Worm (Caenorhabditis elegans): ENCODE data around the gene C23H5.8.

Gene C23H5.8

DNA sequence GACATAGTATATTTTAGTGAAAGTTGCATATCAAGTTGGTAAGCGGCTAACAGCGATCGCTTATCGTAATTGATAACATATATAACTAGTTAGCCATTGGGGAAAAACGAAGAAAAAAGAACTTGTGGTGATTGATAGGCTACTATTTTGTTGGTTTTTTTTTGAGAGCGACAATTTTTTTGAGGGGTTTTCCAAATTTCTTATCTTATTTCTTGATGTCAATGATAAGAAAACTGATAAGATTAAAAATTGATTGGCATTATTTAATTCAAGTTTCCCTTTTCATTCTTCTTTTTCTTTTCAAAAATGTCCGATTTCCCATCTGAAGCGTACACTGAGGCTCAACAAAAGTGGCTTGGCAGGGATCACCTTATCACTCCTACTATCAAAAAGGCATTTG is 17.5 kb upstream of the C23H5.8 start, which contains the start of gene prmt-6:
TSS of gene prmt-6 (plus strand) at position 252 of the 400 bp plus-strand sequence.
- TF ChIP-seq ceh-9 (tag; optimal IDR thresholded peaks at IDR 0.05) (no peak), elt-3 (tag; optimal IDR thresholded peaks at IDR 0.05) (peak in 1 of 3 experiments; percentile 26), elt-2 (tag; optimal IDR thresholded peaks at IDR 0.05) (peak; percentile 81), unc-62 (GFP tag; optimal IDR thresholded peaks at IDR 0.05) (no peak), pqm-1 (tag; optimal IDR thresholded peaks at IDR 0.05) (peak; percentile 17)

DNA sequence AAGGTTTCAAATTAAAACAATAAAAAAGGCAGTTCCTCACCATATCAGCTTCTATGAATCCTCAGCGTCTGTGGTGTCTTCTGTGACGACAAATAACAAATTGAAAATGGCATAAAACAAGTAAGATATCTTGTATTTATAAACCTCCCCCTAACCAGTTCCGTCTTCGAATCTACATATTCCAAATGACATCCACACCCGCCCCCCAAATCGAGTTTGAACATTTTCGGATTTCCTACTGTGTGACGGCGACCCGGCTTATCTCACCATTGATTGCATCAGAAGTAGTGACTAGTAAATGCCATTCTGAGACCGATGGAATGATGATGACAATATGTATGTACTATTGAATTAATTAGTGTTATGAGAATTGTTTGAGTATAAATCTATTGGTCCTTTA is 15.5 kb upstream of the C23H5.8 start, which contains the start of gene grl-20:
TSS of gene grl-20 (minus strand) at position 101 of the 400 bp plus-strand sequence.
- TF ChIP-seq lin-39 (tag; optimal IDR thresholded peaks at IDR 0.05) (no peak), pqm-1 (tag; optimal IDR thresholded peaks at IDR 0.05) (no peak), daf-12 (tag; optimal IDR thresholded peaks at IDR 0.05) (no peak), eor-1 (tag; optimal IDR thresholded peaks at IDR 0.05) (no peak)

DNA sequence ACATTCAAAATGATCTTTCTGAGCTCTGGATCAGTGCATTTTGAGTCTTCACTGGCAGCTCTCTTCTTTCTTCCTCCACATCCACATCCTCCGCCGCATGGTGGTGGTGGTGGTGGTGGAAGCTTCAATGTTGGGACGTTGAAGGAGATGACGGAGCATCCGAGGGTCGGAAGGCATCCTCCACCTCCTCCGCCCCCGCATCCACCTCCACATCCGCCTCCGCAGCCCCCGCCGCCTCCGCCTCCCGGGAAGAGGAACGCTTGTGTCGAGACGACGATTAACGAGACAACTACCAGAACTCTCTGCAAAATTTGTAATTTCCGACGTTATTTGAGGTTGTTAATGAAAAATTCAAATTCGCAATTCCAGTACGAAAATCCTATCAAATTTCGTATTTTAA is 14.2 kb upstream of the C23H5.8 start:
- no peak for TF ChIP-seq unc-39 (tag; optimal IDR thresholded peaks at IDR 0.05)

DNA sequence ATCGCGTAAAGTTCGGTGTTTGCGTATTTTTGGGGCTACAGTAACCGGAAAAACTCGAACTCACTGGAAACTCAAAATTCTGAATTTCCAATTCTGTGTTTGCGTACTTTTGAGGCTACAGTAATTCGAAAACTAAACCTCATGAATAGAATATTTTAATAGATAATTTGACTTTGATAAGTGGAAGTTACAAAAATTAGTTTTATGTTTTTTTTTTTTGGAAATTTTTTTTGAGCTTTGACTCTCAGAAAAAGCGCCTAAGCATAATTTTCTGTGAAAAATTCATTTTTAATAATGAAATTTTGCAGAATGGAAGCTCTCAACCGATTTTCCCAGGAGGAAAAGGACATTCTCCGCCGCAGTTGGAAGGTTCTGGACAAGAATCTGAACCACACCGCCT is 9.3 kb upstream of the C23H5.8 start, which contains the start of gene glb-7:
TSS of gene glb-7 (plus strand) at position 301 of the 400 bp plus-strand sequence.
- TF ChIP-seq fkh-2 (tag; optimal IDR thresholded peaks at IDR 0.05) (no peak), fos-1 (tag; optimal IDR thresholded peaks at IDR 0.05) (no peak), egl-27 (tag; optimal IDR thresholded peaks at IDR 0.05) (no peak), elt-2 (tag; optimal IDR thresholded peaks at IDR 0.05) (no peak), unc-39 (tag; optimal IDR thresholded peaks at IDR 0.05) (no peak), nhr-23 (tag; optimal IDR thresholded peaks at IDR 0.05) (no peak), hmg-11 (tag; optimal IDR thresholded peaks at IDR 0.05) (no peak), nhr-11 (tag; optimal IDR thresholded peaks at IDR 0.05) (no peak), zag-1 (tag; optimal IDR thresholded peaks at IDR 0.05) (no peak), pqm-1 (tag; optimal IDR thresholded peaks at IDR 0.05) (no peak), tbx-2 (tag; optimal IDR thresholded peaks at IDR 0.05) (no peak), nhr-76 (tag; optimal IDR thresholded peaks at IDR 0.05) (no peak), aly-2 (tag; optimal IDR thresholded peaks at IDR 0.05) (no peak), ztf-11 (tag; optimal IDR thresholded peaks at IDR 0.05) (no peak), ceh-28 (tag; optimal IDR thresholded peaks at IDR 0.05) (no peak), nhr-67 (tag; optimal IDR thresholded peaks at IDR 0.05) (no peak), nhr-28 (tag; optimal IDR thresholded peaks at IDR 0.05) (no peak), nfya-1 (tag; optimal IDR thresholded peaks at IDR 0.05; ENCODE audit: insufficient read depth) (no peak)

DNA sequence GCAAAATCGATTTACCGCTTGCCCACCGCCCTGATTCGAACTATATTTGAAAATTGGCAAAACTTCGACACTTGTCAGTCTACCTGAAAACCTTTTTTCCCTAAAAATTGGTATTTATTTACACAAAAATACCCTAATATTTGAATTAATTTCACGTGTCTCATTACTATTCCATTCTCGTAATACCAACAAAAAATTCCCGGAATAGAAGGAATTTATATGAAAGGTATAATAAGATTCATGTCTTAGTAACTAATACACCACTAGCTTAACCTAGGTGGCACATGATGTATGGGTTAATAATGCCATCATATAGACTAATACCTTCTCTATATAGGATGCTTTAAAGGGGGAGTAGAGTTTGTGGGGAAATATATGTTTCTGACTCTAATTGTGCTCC is 4.1 kb upstream of the C23H5.8 start:
- TF ChIP-seq nhr-67 (tag; optimal IDR thresholded peaks at IDR 0.05) (no peak), egl-5 (tag; optimal IDR thresholded peaks at IDR 0.05) (no peak), zag-1 (tag; optimal IDR thresholded peaks at IDR 0.05) (no peak), lin-15B (tag; optimal IDR thresholded peaks at IDR 0.05) (no peak), egl-27 (tag; optimal IDR thresholded peaks at IDR 0.05) (no peak), sea-2 (GFP tag; optimal IDR thresholded peaks at IDR 0.05) (no peak), nhr-23 (tag; optimal IDR thresholded peaks at IDR 0.05) (no peak), jun-1 (tag; optimal IDR thresholded peaks at IDR 0.05) (no peak), nhr-43 (tag; optimal IDR thresholded peaks at IDR 0.05; ENCODE audit: poor library complexity, severe bottlenecking) (no peak), ztf-4 (tag; optimal IDR thresholded peaks at IDR 0.05) (no peak), nhr-11 (tag; optimal IDR thresholded peaks at IDR 0.05) (no peak), pha-4 (tag; optimal IDR thresholded peaks at IDR 0.05) (no peak), lsy-12 (tag; optimal IDR thresholded peaks at IDR 0.05) (no peak), snpc-4 (tag; optimal IDR thresholded peaks at IDR 0.05) (no peak), skn-1 (tag; optimal IDR thresholded peaks at IDR 0.05) (no peak), ceh-82 (tag; optimal IDR thresholded peaks at IDR 0.05) (no peak), elt-3 (tag; optimal IDR thresholded peaks at IDR 0.05) (no peak), nfya-1 (tag; optimal IDR thresholded peaks at IDR 0.05; ENCODE audit: insufficient read depth) (no peak), daf-12 (tag; optimal IDR thresholded peaks at IDR 0.05) (no peak), ZK546.5 (tag; optimal IDR thresholded peaks at IDR 0.05) (no peak)

All from whole organism, L3 larva.